Fruit fly (Drosophila melanogaster) whole organism: ENCODE measurements around the gene CG8141.

ENCODE experiments used
- Dll ChIP-seq: fragments of >200 bp; optimal IDR thresholded peaks from 2 replicates; lab custom pipeline; 2017
- pan ChIP-seq: fragments of >200 bp; optimal IDR thresholded peaks from 2 replicates; lab custom pipeline; 2017

CG8141 gene

dm6 chr3R:13231184-13231583 is 39.8 kb downstream of the CG8141 start:
- TF ChIP-seq Dll (no peak), pan (lab: Kevin White, UChicago) (no peak)

- TF ChIP-seq pan (lab: Kevin White, UChicago), result no peak
Measured at dm6 chr3R:13241726-13242125, 50.3 kb downstream of the CG8141 start.
